Fruit fly (Drosophila melanogaster) whole organism, prepupa: ENCODE results near the gene CG46394.

Experiments used
- Blimp-1 ChIP-seq: fragments of 200-800 bp; sonication (Bioruptor generic); optimal IDR thresholded peaks from 3 replicates; lab custom pipeline; 2017; ENCODE audit warnings: missing biosample characterization, missing genetic modification characterization, mild to moderate bottlenecking, moderate library complexity, missing genetic modification reagents
- CG1621 ChIP-seq: fragments of 200-800 bp; sonication (Bioruptor generic); optimal IDR thresholded peaks from 3 replicates; lab custom pipeline; 2018; ENCODE audit warnings: missing biosample characterization, mild to moderate bottlenecking, missing genetic modification characterization
- CG16779 ChIP-seq: fragments of 200-800 bp; sonication (Bioruptor generic); optimal IDR thresholded peaks from 3 replicates; lab custom pipeline; 2017; ENCODE audit warnings: missing biosample characterization, mild to moderate bottlenecking, missing genetic modification characterization
- CG6163 ChIP-seq: fragments of 200-800 bp; sonication (Bioruptor generic); IDR thresholded peaks from 3 replicates; pipeline ENCODE4 v1.3.6; 2022; ENCODE audit warnings: missing biosample characterization, missing genetic modification characterization
- CG6276 ChIP-seq: fragments of 200-800 bp; sonication (Bioruptor generic); optimal IDR thresholded peaks from 2 replicates; lab custom pipeline; 2017; ENCODE audit warnings: missing biosample characterization, mild to moderate bottlenecking, missing genetic modification characterization
- Gug ChIP-seq: fragments of 200-800 bp; sonication (Bioruptor generic); IDR thresholded peaks from 2 replicates; pipeline ENCODE4 v1.3.6; 2022; ENCODE audit warnings: missing biosample characterization, missing genetic modification characterization
- Hr39 ChIP-seq: fragments of 200-800 bp; sonication (Bioruptor generic); optimal IDR thresholded peaks from 2 replicates; lab custom pipeline; 2016; ENCODE audit warnings: missing biosample characterization, missing genetic modification characterization
- Sox15 ChIP-seq: fragments of 200-800 bp; sonication (Bioruptor generic); optimal IDR thresholded peaks from 3 replicates; lab custom pipeline; 2016; ENCODE audit warnings: missing biosample characterization, missing genetic modification characterization
- achi ChIP-seq: fragments of 200-800 bp; sonication (Bioruptor generic); optimal IDR thresholded peaks from 3 replicates; lab custom pipeline; 2016; ENCODE audit warnings: missing biosample characterization, missing genetic modification characterization
- fd85E ChIP-seq: fragments of 200-800 bp; sonication (Bioruptor generic); optimal IDR thresholded peaks from 3 replicates; lab custom pipeline; 2016; ENCODE audit warnings: missing biosample characterization, missing genetic modification characterization
- net ChIP-seq: fragments of 200-800 bp; sonication (Bioruptor generic); optimal IDR thresholded peaks from 3 replicates; lab custom pipeline; 2016; ENCODE audit warnings: missing biosample characterization, missing genetic modification characterization
- salr ChIP-seq, 2 experiments: fragments of 200-800 bp; sonication (Bioruptor generic); optimal IDR thresholded peaks; 3 replicates each; lab custom pipeline; 2016 to 2018; ENCODE audit warnings: missing biosample characterization in 2 of 2, missing genetic modification characterization in 2 of 2, mild to moderate bottlenecking in 1 of 2

DNA sequence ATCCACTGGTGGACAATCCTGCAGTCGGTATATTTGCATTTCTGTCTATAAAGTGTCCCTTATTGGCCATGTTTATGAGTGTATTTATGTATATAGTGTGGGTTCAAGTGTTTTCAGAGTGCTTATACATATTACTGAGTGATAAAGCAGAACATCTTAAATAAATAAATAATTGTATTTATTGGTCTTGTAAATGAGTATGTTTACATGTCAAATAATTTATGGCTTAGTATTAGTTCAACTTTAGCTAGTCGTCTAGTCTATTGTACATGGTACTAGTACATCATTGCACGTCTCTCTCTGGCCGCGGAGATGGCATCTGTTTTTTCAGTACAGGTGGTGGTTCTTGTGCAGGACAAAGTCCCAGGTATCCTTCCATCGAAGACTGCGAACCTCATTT, 16.2 kb upstream of the CG46394 start, which contains the start of gene CG32086:
- no peak for TF ChIP-seq net
- no peak for TF ChIP-seq CG16779 (tag; lab: Kevin White, UChicago)
- no peak for TF ChIP-seq Sox15 (GFP tag; lab: Kevin White, UChicago)
- no peak for TF ChIP-seq CG6276 (GFP tag; lab: Kevin White, UChicago)
- no peak for TF ChIP-seq Blimp-1 (GFP tag; lab: Kevin White, UChicago)
- TF ChIP-seq salr (GFP tag; optimal IDR thresholded peaks at IDR 0.05; lab: Kevin White, UChicago) = no peak
- TF ChIP-seq fd85E (GFP tag; lab: Kevin White, UChicago) = no peak
- TF ChIP-seq CG1621 = no peak
- no peak for TF ChIP-seq Gug
- no peak for TF ChIP-seq achi (GFP tag; lab: Kevin White, UChicago)
- TF ChIP-seq CG6163 (GFP tag; lab: Robert Waterston, UW) = no peak
- no peak for TF ChIP-seq Hr39 (GFP tag; lab: Kevin White, UChicago)
